Worm (Caenorhabditis elegans): ENCODE data around the gene ZC416.2.

ZC416.2 gene

ce11 chrIV:3613022-3613605 is 20.3 kb upstream of the ZC416.2 start, which contains the start of gene ltah-1.2 (continued):
- no peak for TF ChIP-seq ztf-7 (tag; optimal IDR thresholded peaks at IDR 0.05)
- no peak for TF ChIP-seq D1046.2 (GFP tag; IDR thresholded peaks at IDR 0.05)
- no peak for TF ChIP-seq daf-16 (GFP tag; optimal IDR thresholded peaks at IDR 0.05)
- peak; percentile 11 for TF ChIP-seq daf-16 (tag; optimal IDR thresholded peaks at IDR 0.05)
- TF ChIP-seq ztf-11 (tag; optimal IDR thresholded peaks at IDR 0.05): no peak
- 0 out of 2 replicates have a peak, but pooled peaks have one; percentile 7 for TF ChIP-seq T26A8.4 (GFP tag; IDR thresholded peaks at IDR 0.05)
- no peak for TF ChIP-seq mxl-3 (GFP tag; optimal IDR thresholded peaks at IDR 0.05)
- no peak for TF ChIP-seq skn-1 (tag; optimal IDR thresholded peaks at IDR 0.05)
- no peak for TF ChIP-seq sdz-12 (GFP tag; optimal IDR thresholded peaks at IDR 0.05)
- TF ChIP-seq ceh-62 (tag; optimal IDR thresholded peaks at IDR 0.05): no peak
- TF ChIP-seq madf-5 (GFP tag; IDR thresholded peaks at IDR 0.05): no peak
- TF ChIP-seq nhr-11 (tag; optimal IDR thresholded peaks at IDR 0.05): no peak
- TF ChIP-seq hmg-1.1 (GFP tag; IDR thresholded peaks at IDR 0.05): no peak
- TF ChIP-seq ceh-28 (tag; optimal IDR thresholded peaks at IDR 0.05): no peak
- TF ChIP-seq F10B5.3 (tag; optimal IDR thresholded peaks at IDR 0.05): no peak
- no peak for TF ChIP-seq daf-8 (GFP tag; IDR thresholded peaks at IDR 0.05)
- peak; percentile 93 for TF ChIP-seq php-3 (GFP tag; IDR thresholded peaks at IDR 0.05)
- peak; percentile 64 for TF ChIP-seq pqm-1 (tag; optimal IDR thresholded peaks at IDR 0.05)
- TF ChIP-seq unc-130 (GFP tag; optimal IDR thresholded peaks at IDR 0.05): no peak
- TF ChIP-seq hif-1 (tag; optimal IDR thresholded peaks at IDR 0.05): no peak
- no peak for TF ChIP-seq attf-4 (tag; optimal IDR thresholded peaks at IDR 0.05)
- peak; percentile 40; the same call in 1 of the 2 replicates for TF ChIP-seq ctbp-1 (GFP tag; IDR thresholded peaks at IDR 0.05)
- TF ChIP-seq lin-29 (GFP tag; IDR thresholded peaks at IDR 0.05): no peak
- no peak for TF ChIP-seq mes-2 (tag; optimal IDR thresholded peaks at IDR 0.05; ENCODE audit: poor library complexity, severe bottlenecking)

ce11 chrIV:3618719-3619118 is 14.7 kb upstream of the ZC416.2 start:
- TF ChIP-seq nhr-102 (tag; optimal IDR thresholded peaks at IDR 0.05) (no peak), lir-3 (tag; optimal IDR thresholded peaks at IDR 0.05) (no peak), arid-1 (GFP tag; conservative IDR thresholded peaks at IDR 0.05) (no peak), cey-2 (tag; optimal IDR thresholded peaks at IDR 0.05; ENCODE audit: borderline replicate concordance, insufficient read depth) (no peak), F49E8.2 (tag; optimal IDR thresholded peaks at IDR 0.05; ENCODE audit: borderline replicate concordance) (no peak), gei-8 (GFP tag; optimal IDR thresholded peaks at IDR 0.05) (no peak), R02D3.7 (tag; optimal IDR thresholded peaks at IDR 0.05) (no peak), pha-4 (GFP tag; IDR thresholded peaks at IDR 0.05) (no peak), pha-4 (tag; optimal IDR thresholded peaks at IDR 0.05) (no peak), dmd-9 (GFP tag; IDR thresholded peaks at IDR 0.05) (no peak), nhr-6 (tag; optimal IDR thresholded peaks at IDR 0.05) (no peak), lim-7 (GFP tag; IDR thresholded peaks at IDR 0.05) (no peak), dmd-8 (GFP tag; IDR thresholded peaks at IDR 0.05) (no peak), T26A8.4 (GFP tag; IDR thresholded peaks at IDR 0.05) (no peak), nhr-25 (tag; optimal IDR thresholded peaks at IDR 0.05; ENCODE audit: borderline replicate concordance, insufficient read depth) (no peak), F10B5.3 (tag; optimal IDR thresholded peaks at IDR 0.05) (no peak), unc-62 (GFP tag; optimal IDR thresholded peaks at IDR 0.05 in 1 of 2) (no peak), unc-62 (tag; optimal IDR thresholded peaks at IDR 0.05) (no peak)

Measured in whole organism, L4 larva.